Worm (Caenorhabditis elegans) whole organism, L1 larva: Measurements from ENCODE around the gene idpp-14.

ENCODE experiments used
- C04F5.9 ChIP-seq: sonication (generic microtip); optimal IDR thresholded peaks from 2 replicates; lab custom pipeline; 2016; ENCODE audit warnings: missing genetic modification characterization, missing compliant biosample characterization
- C16A3.4 ChIP-seq: fragments of 150-350 bp; optimal IDR thresholded peaks from 2 replicates; lab custom pipeline; 2014; ENCODE audit warnings: missing biosample characterization, missing genetic modification characterization
- C34B4.2 ChIP-seq: sonication (generic microtip); optimal IDR thresholded peaks from 2 replicates; lab custom pipeline; 2017; ENCODE audit warnings: mild to moderate bottlenecking, missing genetic modification characterization, missing compliant biosample characterization
- Y116A8C.19 ChIP-seq: sonication (generic microtip); optimal IDR thresholded peaks from 2 replicates; lab custom pipeline; 2016; ENCODE audit warnings: missing compliant biosample characterization, missing genetic modification characterization, borderline replicate concordance
- aha-1 ChIP-seq: fragments of 150-350 bp; optimal IDR thresholded peaks from 2 replicates; lab custom pipeline; 2014; ENCODE audit warnings: missing biosample characterization, missing genetic modification characterization
- alr-1 ChIP-seq: fragments of 200-800 bp; sonication (Bioruptor generic); optimal IDR thresholded peaks from 2 replicates; lab custom pipeline; 2018; ENCODE audit warnings: borderline replicate concordance, mild to moderate bottlenecking, missing genetic modification characterization, missing compliant biosample characterization
- ama-1 ChIP-seq: fragments of 150-350 bp; optimal IDR thresholded peaks from 2 replicates; lab custom pipeline; 2014
- ceh-82 ChIP-seq, 3 experiments: fragments of 150-350 bp in 1 of 3; sonication (generic microtip) in 2 of 3; optimal IDR thresholded peaks; 2 replicates each; lab custom pipeline; 2014 to 2017; ENCODE audit warnings: missing biosample characterization in 3 of 3, missing genetic modification characterization in 3 of 3
- ceh-88 ChIP-seq: fragments of 200-800 bp; sonication (Bioruptor generic); IDR thresholded peaks from 2 replicates; pipeline ENCODE4 v1.3.6; 2022; ENCODE audit warnings: missing genetic modification characterization, missing compliant biosample characterization
- ces-1 ChIP-seq: fragments of 150-350 bp; optimal IDR thresholded peaks from 2 replicates; lab custom pipeline; 2014; ENCODE audit warnings: missing biosample characterization, missing genetic modification reagents, missing genetic modification characterization
- dpl-1 ChIP-seq, 3 experiments: fragments of 150-350 bp in 2 of 3; sonication (generic microtip) in 1 of 3; optimal IDR thresholded peaks; 2 replicates each; lab custom pipeline; 2014 to 2017; ENCODE audit warnings: missing biosample characterization in 3 of 3, missing genetic modification characterization in 3 of 3, missing genetic modification reagents in 3 of 3
- dsc-1 ChIP-seq: sonication (generic microtip); optimal IDR thresholded peaks from 2 replicates; lab custom pipeline; 2016; ENCODE audit warnings: mild to moderate bottlenecking, missing genetic modification characterization, missing compliant biosample characterization
- efl-1 ChIP-seq, 4 experiments: fragments of 150-350 bp; optimal IDR thresholded peaks in 3 of 4; peaks in 1 of 4; 1 replicate in 1 of 4; 2 replicates in 3 of 4; lab custom pipeline; 2014; ENCODE audit warnings: missing biosample characterization in 2 of 4, missing genetic modification characterization in 2 of 4, missing genetic modification reagents in 2 of 4
- egl-27 ChIP-seq, 2 experiments: fragments of 150-350 bp in 1 of 2; sonication (generic microtip); optimal IDR thresholded peaks; 3 replicates each; lab custom pipeline; 2017 to 2018; ENCODE audit warnings: missing biosample characterization in 2 of 2, missing genetic modification characterization in 2 of 2, missing genetic modification reagents in 2 of 2
- elt-2 ChIP-seq: sonication (generic microtip); optimal IDR thresholded peaks from 2 replicates; lab custom pipeline; 2016; ENCODE audit warnings: missing genetic modification characterization, mild to moderate bottlenecking, inconsistent platforms, missing compliant biosample characterization, missing genetic modification reagents
- elt-3 ChIP-seq, 6 experiments: fragments of 150-350 bp in 1 of 6; sonication (generic microtip); optimal IDR thresholded peaks; 2 replicates each; lab custom pipeline; 2017 to 2018; ENCODE audit warnings: missing biosample characterization in 6 of 6, missing genetic modification characterization in 6 of 6, inconsistent platforms in 1 of 6
- ets-5 ChIP-seq: fragments of 200-800 bp; sonication (Bioruptor generic); IDR thresholded peaks from 2 replicates; pipeline ENCODE4 v1.3.6; 2022; ENCODE audit warnings: missing genetic modification characterization, missing compliant biosample characterization
- fkh-10 ChIP-seq: sonication (generic microtip); optimal IDR thresholded peaks from 2 replicates; lab custom pipeline; 2017; ENCODE audit warnings: missing biosample characterization, missing genetic modification reagents, missing genetic modification characterization
- fkh-4 ChIP-seq: sonication (generic microtip); optimal IDR thresholded peaks from 2 replicates; lab custom pipeline; 2016; ENCODE audit warnings: missing compliant biosample characterization, missing genetic modification characterization, borderline replicate concordance
- fkh-8 ChIP-seq: sonication (generic microtip); optimal IDR thresholded peaks from 2 replicates; lab custom pipeline; 2016; ENCODE audit warnings: mild to moderate bottlenecking, missing genetic modification characterization, missing compliant biosample characterization
- grh-1 ChIP-seq: fragments of 200-800 bp; sonication (Bioruptor generic); IDR thresholded peaks from 2 replicates; pipeline ENCODE4 v1.3.6; 2022; ENCODE audit warnings: missing genetic modification reagents, missing genetic modification characterization, missing compliant biosample characterization
- isw-1 ChIP-seq: fragments of 200-800 bp; sonication (Bioruptor generic); IDR thresholded peaks from 2 replicates; pipeline ENCODE4 v1.3.6; 2022; ENCODE audit warnings: missing genetic modification characterization, missing compliant biosample characterization
- jun-1 ChIP-seq: fragments of 150-350 bp; optimal IDR thresholded peaks from 2 replicates; lab custom pipeline; 2014; ENCODE audit warnings: missing biosample characterization, missing genetic modification reagents, missing genetic modification characterization
- lin-13 ChIP-seq: fragments of 150-350 bp; optimal IDR thresholded peaks from 2 replicates; lab custom pipeline; 2014; ENCODE audit warnings: missing biosample characterization, missing genetic modification reagents, missing genetic modification characterization
- lin-15B ChIP-seq: fragments of 150-350 bp; sonication (generic microtip); optimal IDR thresholded peaks from 3 replicates; lab custom pipeline; 2014; ENCODE audit warnings: missing biosample characterization, missing genetic modification characterization
- lin-39 ChIP-seq: fragments of 150-350 bp; optimal IDR thresholded peaks from 2 replicates; lab custom pipeline; 2014; ENCODE audit warnings: missing biosample characterization, missing genetic modification reagents, missing genetic modification characterization
- lsy-2 ChIP-seq, 2 experiments: fragments of 150-350 bp; optimal IDR thresholded peaks; 2 replicates each; lab custom pipeline; 2014; ENCODE audit warnings: missing biosample characterization in 2 of 2, missing genetic modification characterization in 2 of 2
- mab-9 ChIP-seq: fragments of 200-800 bp; sonication (Bioruptor generic); IDR thresholded peaks from 2 replicates; pipeline ENCODE4 v1.3.6; 2022; ENCODE audit warnings: missing genetic modification reagents, missing genetic modification characterization, missing compliant biosample characterization
- nhr-11 ChIP-seq: fragments of 150-350 bp; optimal IDR thresholded peaks from 2 replicates; lab custom pipeline; 2014; ENCODE audit warnings: missing biosample characterization, missing genetic modification characterization
- nhr-19 ChIP-seq: fragments of 200-800 bp; sonication (Bioruptor generic); conservative IDR thresholded peaks from 2 replicates; pipeline ENCODE4 v1.3.6; 2022; ENCODE audit warnings: missing genetic modification characterization, missing compliant biosample characterization
- nhr-20 ChIP-seq: sonication (generic microtip); optimal IDR thresholded peaks from 2 replicates; lab custom pipeline; 2016; ENCODE audit warnings: mild to moderate bottlenecking, missing genetic modification characterization, missing compliant biosample characterization
- nhr-237 ChIP-seq: fragments of 150-350 bp; optimal IDR thresholded peaks from 2 replicates; lab custom pipeline; 2014; ENCODE audit warnings: missing biosample characterization, missing genetic modification characterization
- nhr-71 ChIP-seq: sonication (generic microtip); optimal IDR thresholded peaks from 2 replicates; lab custom pipeline; 2016; ENCODE audit warnings: mild to moderate bottlenecking, missing genetic modification characterization, moderate library complexity, missing compliant biosample characterization
- nhr-76 ChIP-seq: sonication (generic microtip); optimal IDR thresholded peaks from 2 replicates; lab custom pipeline; 2017; ENCODE audit warnings: missing biosample characterization, missing genetic modification characterization
- nhr-90 ChIP-seq: sonication (generic microtip); optimal IDR thresholded peaks from 2 replicates; lab custom pipeline; 2016; ENCODE audit warnings: mild to moderate bottlenecking, missing genetic modification characterization, missing compliant biosample characterization; ENCODE audit not compliant: poor library complexity
- pag-3 ChIP-seq: sonication (generic microtip); optimal IDR thresholded peaks from 2 replicates; lab custom pipeline; 2017; ENCODE audit warnings: missing genetic modification characterization, mild to moderate bottlenecking, missing compliant biosample characterization, antibody characterized with exemption, borderline replicate concordance; ENCODE audit not compliant: insufficient read depth
- skn-1 ChIP-seq: fragments of 150-350 bp; optimal IDR thresholded peaks from 2 replicates; lab custom pipeline; 2014; ENCODE audit warnings: missing biosample characterization, missing genetic modification characterization
- snpc-4 ChIP-seq: fragments of 150-350 bp; optimal IDR thresholded peaks from 2 replicates; lab custom pipeline; 2014; ENCODE audit warnings: missing biosample characterization, missing genetic modification characterization
- sox-4 ChIP-seq: sonication (generic microtip); optimal IDR thresholded peaks from 2 replicates; lab custom pipeline; 2016; ENCODE audit warnings: missing genetic modification characterization, missing compliant biosample characterization
- swsn-7 ChIP-seq: sonication (generic microtip); optimal IDR thresholded peaks from 2 replicates; lab custom pipeline; 2016; ENCODE audit warnings: missing genetic modification characterization, missing compliant biosample characterization
- tbx-2 ChIP-seq: sonication (generic microtip); optimal IDR thresholded peaks from 2 replicates; lab custom pipeline; 2016; ENCODE audit warnings: missing genetic modification characterization, missing compliant biosample characterization
- tlp-1 ChIP-seq: fragments of 150-350 bp; optimal IDR thresholded peaks from 2 replicates; lab custom pipeline; 2014; ENCODE audit warnings: missing biosample characterization, missing genetic modification characterization
- unc-130 ChIP-seq: fragments of 150-350 bp; optimal IDR thresholded peaks from 2 replicates; lab custom pipeline; 2017; ENCODE audit warnings: missing biosample characterization, missing genetic modification characterization, inconsistent platforms
- unc-30 ChIP-seq: sonication (generic microtip); optimal IDR thresholded peaks from 2 replicates; lab custom pipeline; 2017; ENCODE audit warnings: missing biosample characterization, missing genetic modification characterization
- unc-62 ChIP-seq: fragments of 150-350 bp; optimal IDR thresholded peaks from 2 replicates; lab custom pipeline; 2014; ENCODE audit warnings: missing biosample characterization, missing genetic modification reagents, missing genetic modification characterization
- unc-98 ChIP-seq: fragments of 200-800 bp; sonication (Bioruptor generic); IDR thresholded peaks from 2 replicates; pipeline ENCODE4 v1.3.6; 2022; ENCODE audit warnings: missing genetic modification characterization, missing compliant biosample characterization
- vab-15 ChIP-seq: sonication (generic microtip); optimal IDR thresholded peaks from 2 replicates; lab custom pipeline; 2017; ENCODE audit warnings: missing genotype, mild to moderate bottlenecking, missing genetic modification characterization, missing compliant biosample characterization
- xbp-1 ChIP-seq: sonication (generic microtip); optimal IDR thresholded peaks from 2 replicates; lab custom pipeline; 2016; ENCODE audit warnings: missing genetic modification characterization, missing compliant biosample characterization
- zip-4 ChIP-seq: fragments of 200-800 bp; sonication (Bioruptor generic); optimal IDR thresholded peaks from 2 replicates; lab custom pipeline; 2018; ENCODE audit warnings: mild to moderate bottlenecking, missing genetic modification characterization, moderate library complexity, missing compliant biosample characterization

Gene idpp-14

DNA sequence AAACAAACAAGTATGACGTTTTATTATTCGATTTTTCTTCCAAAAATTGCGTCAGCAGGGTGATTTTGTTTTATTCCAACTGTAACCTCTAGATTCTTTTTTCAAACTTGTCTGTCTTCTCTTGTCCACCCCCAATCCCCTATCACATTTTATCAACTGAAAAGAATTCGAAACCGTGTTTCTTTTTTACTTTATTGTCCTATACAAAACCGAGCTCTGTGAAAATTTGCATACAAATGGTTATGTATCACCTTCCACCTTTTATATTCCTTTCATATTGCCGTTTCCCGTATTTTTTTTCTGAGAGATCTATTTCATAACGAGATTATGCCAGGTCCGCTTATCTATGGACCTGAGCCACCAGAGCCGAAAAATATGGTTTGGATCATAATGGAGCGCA lies 26.9 kb upstream of the idpp-14 start, which contains the start of gene T27A8.7:
Gene T27A8.7, plus strand, starts transcription at position 301 of the 400 bp plus-strand sequence.
- TF ChIP-seq ama-1 (lab: Kevin White, UChicago) (no peak), unc-30 (no peak), efl-1 (optimal IDR thresholded peaks at IDR 0.05; lab: Kevin White, UChicago) (no peak), efl-1 (GFP tag; optimal IDR thresholded peaks at IDR 0.05 in 1 of 2; lab: Kevin White, UChicago) (peak in 1 of 2 experiments; percentile 3)

DNA sequence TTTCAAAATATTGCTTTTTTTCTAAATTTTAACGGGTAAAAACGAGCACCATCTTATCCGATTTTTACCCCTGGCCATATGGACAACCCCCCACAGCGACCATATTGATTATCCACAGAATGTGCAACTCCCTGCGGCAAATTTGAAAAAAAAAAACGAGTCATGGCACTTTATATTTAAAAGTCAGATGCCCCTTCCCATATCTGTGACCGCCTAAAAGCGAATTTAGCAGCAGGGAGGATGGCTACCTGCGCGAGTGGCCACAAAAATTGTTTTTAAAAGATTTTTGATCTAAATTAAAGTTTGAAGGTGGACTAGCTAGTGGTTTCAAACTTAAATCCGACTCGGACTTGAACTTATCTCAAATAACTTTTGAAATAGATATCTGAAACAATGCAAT lies 25.7 kb upstream of the idpp-14 start:
- no peak for TF ChIP-seq vab-15 (tag; lab: Kevin White, UChicago)
- peak; percentile 95 for TF ChIP-seq nhr-237 (tag; lab: Kevin White, UChicago)
- TF ChIP-seq Y116A8C.19 (tag; lab: Kevin White, UChicago) = peak; percentile 17
- no peak for TF ChIP-seq C34B4.2 (tag; lab: Kevin White, UChicago)
- peak; percentile 94 for TF ChIP-seq lin-13
- TF ChIP-seq ces-1 (GFP tag; lab: Kevin White, UChicago) = no peak
- no peak for TF ChIP-seq ama-1 (lab: Kevin White, UChicago)
- TF ChIP-seq skn-1 (tag; lab: Kevin White, UChicago) = peak; percentile 97
- TF ChIP-seq unc-62 (GFP tag; lab: Kevin White, UChicago) = no peak
- peak; percentile 88 for TF ChIP-seq isw-1 (GFP tag; lab: Robert Waterston, UW)
- TF ChIP-seq nhr-71 (tag; lab: Kevin White, UChicago) = peak; percentile 97
- peak; percentile 99 for TF ChIP-seq nhr-90
- TF ChIP-seq lin-15B (tag; lab: Kevin White, UChicago) = peak; percentile 51
- peak; percentile 92 for TF ChIP-seq unc-130 (tag; lab: Kevin White, UChicago)
- TF ChIP-seq alr-1 (tag; lab: Kevin White, UChicago) = no peak
- peak; percentile 92 to 94 for TF ChIP-seq lsy-2 (tag; optimal IDR thresholded peaks at IDR 0.05; lab: Kevin White, UChicago)
- TF ChIP-seq egl-27 (tag; optimal IDR thresholded peaks at IDR 0.05; lab: Kevin White, UChicago) = peak; percentile 73 to 78
- peak; percentile 45 to 70 (median 56) for TF ChIP-seq dpl-1 (GFP tag; optimal IDR thresholded peaks at IDR 0.05; lab: Kevin White, UChicago)
- peak; percentile 94 for TF ChIP-seq nhr-76 (tag; lab: Kevin White, UChicago)
- peak; percentile 97 for TF ChIP-seq nhr-11 (tag; lab: Kevin White, UChicago)
- TF ChIP-seq efl-1 (optimal IDR thresholded peaks at IDR 0.05; lab: Kevin White, UChicago) = peak; percentile 80 to 87
- peak; percentile 49 to 97 for TF ChIP-seq efl-1 (GFP tag; optimal IDR thresholded peaks at IDR 0.05 in 1 of 2; lab: Kevin White, UChicago)
- peak; percentile 82 for TF ChIP-seq fkh-4 (tag; lab: Kevin White, UChicago)
- peak; percentile 96 for TF ChIP-seq nhr-20 (tag; lab: Kevin White, UChicago)
- peak; percentile 94 for TF ChIP-seq xbp-1 (tag; lab: Kevin White, UChicago)
- peak; percentile 87 for TF ChIP-seq C04F5.9 (tag; lab: Kevin White, UChicago)
- peak; percentile 97 for TF ChIP-seq mab-9 (GFP tag; lab: Robert Waterston, UW)
- peak; percentile 86 for TF ChIP-seq elt-2
- peak; percentile 78 for TF ChIP-seq pag-3 (tag; lab: Kevin White, UChicago)
- TF ChIP-seq ceh-88 (GFP tag; lab: Robert Waterston, UW) = peak; percentile 94
- TF ChIP-seq dsc-1 (tag; lab: Kevin White, UChicago) = peak; percentile 100
- TF ChIP-seq sox-4 (tag; lab: Kevin White, UChicago) = peak; percentile 98
- TF ChIP-seq aha-1 (tag; lab: Kevin White, UChicago) = peak; percentile 57
- peak; percentile 98 for TF ChIP-seq tbx-2 (tag; lab: Kevin White, UChicago)
- TF ChIP-seq C16A3.4 (tag; lab: Kevin White, UChicago) = peak; percentile 98
- TF ChIP-seq fkh-10 (GFP tag; lab: Kevin White, UChicago) = peak; percentile 99
- peak; percentile 89 for TF ChIP-seq unc-98 (GFP tag; lab: Robert Waterston, UW)
- TF ChIP-seq tlp-1 (tag; lab: Kevin White, UChicago) = peak; percentile 50
- 0 out of 2 replicates have a peak, but pooled peaks have one; percentile 81 for TF ChIP-seq ets-5
- peak; percentile 97 for TF ChIP-seq nhr-19 (GFP tag; lab: Robert Waterston, UW)
- peak; percentile 91 for TF ChIP-seq zip-4 (GFP tag; lab: Kevin White, UChicago)
- TF ChIP-seq lin-39 = peak; percentile 98
- TF ChIP-seq grh-1 (GFP tag; lab: Robert Waterston, UW) = peak; percentile 95
- peak; percentile 99 for TF ChIP-seq jun-1 (tag; lab: Kevin White, UChicago)
- TF ChIP-seq ceh-82 (tag; optimal IDR thresholded peaks at IDR 0.05; lab: Kevin White, UChicago) = peak; percentile 97 to 99 (median 99)
- peak; percentile 94 for TF ChIP-seq snpc-4 (tag; lab: Kevin White, UChicago)
- peak; percentile 97 for TF ChIP-seq swsn-7 (tag; lab: Kevin White, UChicago)
- peak; percentile 97 for TF ChIP-seq fkh-8 (tag; lab: Kevin White, UChicago)
- peak in 5 of 6 experiments; percentile 47 to 99 (median 96) for TF ChIP-seq elt-3 (tag; optimal IDR thresholded peaks at IDR 0.05; lab: Kevin White, UChicago)
